Worm (Caenorhabditis elegans): ENCODE measurements around the gene sshk-1.

DNA sequence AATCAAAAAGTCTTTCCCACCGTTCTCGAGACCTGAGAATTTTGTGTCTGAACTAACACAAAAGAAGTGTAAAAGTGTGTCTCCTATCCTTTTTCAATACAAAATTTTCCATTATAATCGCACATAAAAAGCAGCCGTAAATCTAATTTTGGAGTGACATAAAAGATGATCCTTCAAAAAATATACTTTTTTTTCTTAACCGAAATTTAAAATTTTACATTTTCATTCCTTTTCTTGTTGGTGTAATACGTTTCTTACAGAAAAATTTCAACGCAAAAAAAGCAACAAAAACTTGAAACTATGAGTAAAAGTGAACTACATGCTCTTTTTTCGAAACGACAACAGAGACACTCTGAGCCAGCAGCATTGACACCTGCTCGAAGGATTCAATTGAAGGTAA is 8.9 kb upstream of the sshk-1 start, which contains the start of gene Y44A6D.6:
- TF ChIP-seq ama-1 (optimal IDR thresholded peaks at IDR 0.05): no peak
- TF ChIP-seq tra-4 (tag; optimal IDR thresholded peaks at IDR 0.05): no peak
- TF ChIP-seq hmg-4 (GFP tag; optimal IDR thresholded peaks at IDR 0.05): no peak
- no peak for TF ChIP-seq aly-1 (tag; optimal IDR thresholded peaks at IDR 0.05)
- no peak for TF ChIP-seq ceh-13 (GFP tag; optimal IDR thresholded peaks at IDR 0.05)
- no peak for TF ChIP-seq hnd-1 (tag; optimal IDR thresholded peaks at IDR 0.05)
- TF ChIP-seq scrt-1 (GFP tag; IDR thresholded peaks at IDR 0.05): no peak
- no peak for TF ChIP-seq sea-1 (GFP tag; conservative IDR thresholded peaks at IDR 0.05)
- no peak for TF ChIP-seq ceh-36 (tag; optimal IDR thresholded peaks at IDR 0.05)
- no peak for TF ChIP-seq pes-1 (GFP tag; IDR thresholded peaks at IDR 0.05)
- TF ChIP-seq tbx-11 (GFP tag; IDR thresholded peaks at IDR 0.05): no peak
- no peak for TF ChIP-seq B0310.2 (tag; optimal IDR thresholded peaks at IDR 0.05)
- no peak for TF ChIP-seq flt-1 (GFP tag; IDR thresholded peaks at IDR 0.05)
- TF ChIP-seq ets-7 (tag; optimal IDR thresholded peaks at IDR 0.05): no peak

Data from whole organism, early embryonic.